Fruit fly (Drosophila melanogaster) whole organism, embryonic: ENCODE measurements around the gene Ser12.

Source experiments
- Ada2b ChIP-seq: fragments of 200-800 bp; sonication (Bioruptor generic); IDR thresholded peaks from 2 replicates; pipeline ENCODE4 v1.3.6; 2022; ENCODE audit warnings: missing biosample characterization, missing genetic modification characterization
- Atf-2 ChIP-seq: fragments of 200-800 bp; sonication (Bioruptor generic); optimal IDR thresholded peaks from 2 replicates; lab custom pipeline; 2016; ENCODE audit warnings: missing biosample characterization, missing genetic modification characterization
- CG10209 ChIP-seq: fragments of 200-800 bp; sonication (Bioruptor generic); optimal IDR thresholded peaks from 3 replicates; lab custom pipeline; 2017; ENCODE audit warnings: missing biosample characterization, mild to moderate bottlenecking, missing genetic modification characterization, missing genetic modification reagents
- CG10321 ChIP-seq: fragments of 200-800 bp; sonication (Bioruptor generic); IDR thresholded peaks from 2 replicates; pipeline ENCODE4 v1.3.6; 2022; ENCODE audit warnings: missing biosample characterization, missing genetic modification characterization
- CG11085 ChIP-seq: fragments of 200-800 bp; sonication (Bioruptor generic); IDR thresholded peaks from 2 replicates; pipeline ENCODE4 v1.3.6; 2022; ENCODE audit warnings: missing biosample characterization, missing genetic modification characterization
- CG11093 ChIP-seq: fragments of 200-800 bp; sonication (Bioruptor generic); IDR thresholded peaks from 3 replicates; pipeline ENCODE4 v1.3.6; 2022; ENCODE audit warnings: missing biosample characterization, missing genetic modification characterization
- CG11247 ChIP-seq: fragments of 200-800 bp; sonication (Bioruptor generic); IDR thresholded peaks from 2 replicates; pipeline ENCODE4 v1.3.6; 2022; ENCODE audit warnings: missing biosample characterization, missing genetic modification characterization
- CG11696 ChIP-seq: fragments of 200-800 bp; sonication (Bioruptor generic); IDR thresholded peaks from 2 replicates; pipeline ENCODE4 v1.3.6; 2022; ENCODE audit warnings: missing biosample characterization, missing genetic modification characterization
- CG13424 ChIP-seq: fragments of 200-800 bp; sonication (Bioruptor generic); optimal IDR thresholded peaks from 2 replicates; lab custom pipeline; 2019; ENCODE audit warnings: missing biosample characterization, mild to moderate bottlenecking, missing genetic modification characterization, moderate library complexity
- CG13624 ChIP-seq: fragments of 200-800 bp; sonication (Bioruptor generic); optimal IDR thresholded peaks from 2 replicates; lab custom pipeline; 2016; ENCODE audit warnings: missing biosample characterization, missing genetic modification characterization
- CG13775 ChIP-seq: fragments of 200-800 bp; sonication (Bioruptor generic); optimal IDR thresholded peaks from 3 replicates; lab custom pipeline; 2017; ENCODE audit warnings: missing biosample characterization, mild to moderate bottlenecking, missing genetic modification characterization
- CG14860 ChIP-seq: fragments of 200-800 bp; sonication (Bioruptor generic); IDR thresholded peaks from 3 replicates; pipeline ENCODE4 v1.3.6; 2022; ENCODE audit warnings: missing biosample characterization, missing genetic modification characterization; ENCODE audit not compliant: partially characterized antibody
- CG14965 ChIP-seq: fragments of 200-800 bp; sonication (Bioruptor generic); optimal IDR thresholded peaks from 2 replicates; lab custom pipeline; 2016; ENCODE audit warnings: missing biosample characterization, missing genetic modification characterization, borderline replicate concordance
- CG15011 ChIP-seq: fragments of 200-800 bp; sonication (Bioruptor generic); optimal IDR thresholded peaks from 3 replicates; lab custom pipeline; 2018; ENCODE audit warnings: missing biosample characterization, mild to moderate bottlenecking, missing genetic modification characterization
- CG1529 ChIP-seq: fragments of 200-800 bp; sonication (Bioruptor generic); optimal IDR thresholded peaks from 3 replicates; lab custom pipeline; 2018; ENCODE audit warnings: missing biosample characterization, missing genetic modification characterization
- CG17328 ChIP-seq: fragments of 200-800 bp; sonication (Bioruptor generic); IDR thresholded peaks from 2 replicates; pipeline ENCODE4 v1.3.6; 2022; ENCODE audit warnings: missing biosample characterization, missing genetic modification characterization
- CG17612 ChIP-seq: fragments of 200-800 bp; sonication (Bioruptor generic); IDR thresholded peaks from 2 replicates; pipeline ENCODE4 v1.3.6; 2022; ENCODE audit warnings: missing biosample characterization, missing genetic modification characterization
- CG18599 ChIP-seq: fragments of 200-800 bp; sonication (Bioruptor generic); optimal IDR thresholded peaks from 3 replicates; lab custom pipeline; 2017; ENCODE audit warnings: missing biosample characterization, missing genetic modification characterization, mild to moderate bottlenecking, moderate library complexity, missing genetic modification reagents
- CG33557 ChIP-seq: fragments of 200-800 bp; sonication (Bioruptor generic); optimal IDR thresholded peaks from 2 replicates; lab custom pipeline; 2019; ENCODE audit warnings: missing biosample characterization, mild to moderate bottlenecking, missing genetic modification characterization, moderate library complexity
- CG34422 ChIP-seq: fragments of 200-800 bp; sonication (Bioruptor generic); IDR thresholded peaks from 3 replicates; pipeline ENCODE4 v1.3.6; 2022; ENCODE audit warnings: missing biosample characterization, missing genetic modification characterization
- CG4730 ChIP-seq: fragments of 200-800 bp; sonication (Bioruptor generic); IDR thresholded peaks from 2 replicates; pipeline ENCODE4 v1.3.6; 2022; ENCODE audit warnings: missing biosample characterization, missing genetic modification characterization
- CG6272 ChIP-seq: fragments of 200-800 bp; sonication (Bioruptor generic); IDR thresholded peaks from 2 replicates; pipeline ENCODE4 v1.3.6; 2022; ENCODE audit warnings: missing biosample characterization, missing genetic modification characterization
- CG6791 ChIP-seq: fragments of 200-800 bp; sonication (Bioruptor generic); IDR thresholded peaks from 3 replicates; pipeline ENCODE4 v1.3.6; 2022; ENCODE audit warnings: missing biosample characterization, missing genetic modification characterization; ENCODE audit not compliant: partially characterized antibody
- CG8089 ChIP-seq: fragments of 200-800 bp; sonication (Bioruptor generic); optimal IDR thresholded peaks from 3 replicates; lab custom pipeline; 2016; ENCODE audit warnings: missing biosample characterization, missing genetic modification characterization
- CG8359 ChIP-seq: fragments of 200-800 bp; sonication (Bioruptor generic); optimal IDR thresholded peaks from 2 replicates; lab custom pipeline; 2017; ENCODE audit warnings: missing biosample characterization, mild to moderate bottlenecking, missing genetic modification characterization, borderline replicate concordance
- CG9215 ChIP-seq: fragments of 200-800 bp; sonication (Bioruptor generic); IDR thresholded peaks from 2 replicates; pipeline ENCODE4 v1.3.6; 2022; ENCODE audit warnings: missing biosample characterization, missing genetic modification characterization
- CG9797 ChIP-seq: fragments of 200-800 bp; sonication (Bioruptor generic); optimal IDR thresholded peaks from 3 replicates; lab custom pipeline; 2018; ENCODE audit warnings: missing biosample characterization, mild to moderate bottlenecking, missing genetic modification characterization
- CTCF ChIP-seq: fragments of 200-800 bp; sonication (Bioruptor generic); optimal IDR thresholded peaks from 2 replicates; lab custom pipeline; 2017; ENCODE audit warnings: missing biosample characterization, mild to moderate bottlenecking, missing genetic modification characterization, moderate library complexity
- Camta ChIP-seq: fragments of 200-800 bp; sonication (Bioruptor generic); optimal IDR thresholded peaks from 2 replicates; lab custom pipeline; 2016; ENCODE audit warnings: missing biosample characterization, missing genetic modification characterization
- Dip2 ChIP-seq: fragments of 200-800 bp; sonication (Bioruptor generic); IDR thresholded peaks from 2 replicates; pipeline ENCODE4 v1.3.6; 2022; ENCODE audit warnings: missing biosample characterization, missing genetic modification characterization
- Drgx ChIP-seq: fragments of 200-800 bp; sonication (Bioruptor generic); IDR thresholded peaks from 2 replicates; pipeline ENCODE4 v1.3.6; 2022; ENCODE audit warnings: missing biosample characterization, missing genetic modification characterization
- Ets65A ChIP-seq: fragments of 200-800 bp; sonication (Bioruptor generic); peaks from one replicate; lab custom pipeline; 2016; ENCODE audit warnings: missing biosample characterization, missing genetic modification characterization
- H15 ChIP-seq: fragments of 200-800 bp; sonication (Bioruptor generic); IDR thresholded peaks from 3 replicates; pipeline ENCODE4 v1.3.6; 2022; ENCODE audit warnings: missing biosample characterization, missing genetic modification characterization
- HLH3B ChIP-seq: fragments of 200-800 bp; sonication (Bioruptor generic); IDR thresholded peaks from 2 replicates; pipeline ENCODE4 v1.3.6; 2022; ENCODE audit warnings: missing biosample characterization, missing genetic modification characterization
- HLH4C ChIP-seq: fragments of 200-800 bp; sonication (Bioruptor generic); IDR thresholded peaks from 3 replicates; pipeline ENCODE4 v1.3.6; 2022; ENCODE audit warnings: missing biosample characterization, missing genetic modification characterization; ENCODE audit not compliant: partially characterized antibody
- HLH54F ChIP-seq: fragments of 200-800 bp; sonication (Bioruptor generic); optimal IDR thresholded peaks from 3 replicates; lab custom pipeline; 2016; ENCODE audit warnings: missing biosample characterization, missing genetic modification characterization
- Jarid2 ChIP-seq: fragments of 200-800 bp; sonication (Bioruptor generic); optimal IDR thresholded peaks from 3 replicates; lab custom pipeline; 2017; ENCODE audit warnings: mild to moderate bottlenecking, missing biosample characterization, missing genetic modification reagents, missing genetic modification characterization
- Mrtf ChIP-seq: fragments of 200-800 bp; sonication (Bioruptor generic); IDR thresholded peaks from 3 replicates; pipeline ENCODE4 v1.3.6; 2022; ENCODE audit warnings: missing biosample characterization, missing genetic modification characterization
- Oli ChIP-seq: fragments of 200-800 bp; sonication (Bioruptor generic); optimal IDR thresholded peaks from 2 replicates; lab custom pipeline; 2018; ENCODE audit warnings: missing biosample characterization, mild to moderate bottlenecking, missing genetic modification characterization, moderate library complexity
- bab2 ChIP-seq: fragments of 200-800 bp; sonication (Bioruptor generic); optimal IDR thresholded peaks from 2 replicates; lab custom pipeline; 2016; ENCODE audit warnings: missing biosample characterization, missing genetic modification characterization
- croc ChIP-seq: fragments of 200-800 bp; sonication (Bioruptor generic); conservative IDR thresholded peaks from 3 replicates; pipeline ENCODE4 v1.3.6; 2022; ENCODE audit warnings: missing biosample characterization, missing genetic modification characterization
- eve ChIP-seq, 2 experiments: fragments of >200 bp; optimal IDR thresholded peaks; 2 replicates each; lab custom pipeline; 2017; ENCODE audit warnings: missing biosample characterization in 2 of 2, missing genetic modification characterization in 2 of 2
- gro ChIP-seq: fragments of 200-800 bp; sonication (Bioruptor generic); optimal IDR thresholded peaks from 2 replicates; lab custom pipeline; 2016; ENCODE audit warnings: missing biosample characterization, missing genetic modification characterization
- hbn ChIP-seq: fragments of 200-800 bp; sonication (Bioruptor generic); IDR thresholded peaks from 2 replicates; pipeline ENCODE4 v1.3.6; 2022; ENCODE audit warnings: missing biosample characterization, missing genetic modification characterization; ENCODE audit not compliant: partially characterized antibody
- her ChIP-seq: fragments of 200-800 bp; sonication (Bioruptor generic); optimal IDR thresholded peaks from 2 replicates; lab custom pipeline; 2016; ENCODE audit warnings: missing biosample characterization, missing genetic modification characterization
- pnt ChIP-seq: fragments of 200-800 bp; sonication (Bioruptor generic); optimal IDR thresholded peaks from 3 replicates; lab custom pipeline; 2016; ENCODE audit warnings: missing biosample characterization, missing genetic modification characterization
- repo ChIP-seq: fragments of 200-800 bp; sonication (Bioruptor generic); optimal IDR thresholded peaks from 2 replicates; lab custom pipeline; 2016; ENCODE audit warnings: missing biosample characterization, missing genetic modification characterization
- ro ChIP-seq: fragments of 200-800 bp; sonication (Bioruptor generic); IDR thresholded peaks from 2 replicates; pipeline ENCODE4 v1.3.6; 2022; ENCODE audit warnings: missing biosample characterization, missing genetic modification characterization
- sens ChIP-seq: fragments of 200-800 bp; sonication (Bioruptor generic); peaks from one replicate; lab custom pipeline; 2016; ENCODE audit warnings: missing biosample characterization, missing genetic modification characterization
- stwl ChIP-seq: fragments of 200-800 bp; sonication (Bioruptor generic); optimal IDR thresholded peaks from 3 replicates; lab custom pipeline; 2018; ENCODE audit warnings: missing biosample characterization, mild to moderate bottlenecking, missing genetic modification characterization, moderate library complexity
- tgo ChIP-seq: fragments of 200-800 bp; sonication (Bioruptor generic); IDR thresholded peaks from 3 replicates; pipeline ENCODE4 v1.3.6; 2022; ENCODE audit warnings: missing biosample characterization, missing genetic modification characterization

Gene Ser12

DNA sequence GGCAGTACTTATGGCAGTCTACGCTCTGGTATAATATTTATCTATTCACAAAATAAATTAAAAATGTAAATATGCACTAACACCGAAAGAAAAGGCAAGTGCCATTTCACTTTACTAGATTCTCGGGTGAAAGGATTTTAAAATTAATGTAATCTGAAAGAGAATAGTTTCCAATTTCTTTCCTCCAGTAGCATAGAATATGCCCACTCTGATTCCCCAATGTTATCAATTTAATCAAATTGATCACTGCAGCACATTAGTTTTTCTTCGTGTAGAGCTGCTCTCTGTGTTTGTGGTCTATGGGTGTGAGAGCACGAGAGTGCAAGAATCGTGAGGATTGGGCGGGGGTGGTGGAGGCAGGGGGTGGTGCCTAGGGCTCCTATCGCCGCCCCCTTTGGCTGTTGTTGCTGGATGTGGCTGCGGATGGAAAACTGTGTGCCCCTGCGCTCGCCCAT lies 49.9 kb downstream of the Ser12 start (continued):
- TF ChIP-seq CG14965 = peak; percentile 11
- TF ChIP-seq CG6272 (GFP tag; lab: Robert Waterston, UW) = peak; percentile 65
- peak; percentile 65 for TF ChIP-seq CG18599 (GFP tag; lab: Kevin White, UChicago)
- TF ChIP-seq Dip2 = no peak
- peak; percentile 63 for TF ChIP-seq bab2
- peak; percentile 33; the same call in 1 of the 2 replicates for TF ChIP-seq CG4730 (GFP tag; lab: Robert Waterston, UW)
- peak in 1 of 2 experiments; percentile 92 for TF ChIP-seq eve (GFP tag; optimal IDR thresholded peaks at IDR 0.05; lab: Kevin White, UChicago)
- TF ChIP-seq Jarid2 (GFP tag; lab: Kevin White, UChicago) = peak; percentile 65
- peak; percentile 70 for TF ChIP-seq CG8089 (GFP tag; lab: Kevin White, UChicago)
- peak; percentile 58; the same call in 1 of the 3 replicates for TF ChIP-seq CG11093
- no peak for TF ChIP-seq hbn (GFP tag; lab: Robert Waterston, UW)
- TF ChIP-seq CG33557 (GFP tag; lab: Kevin White, UChicago) = peak; percentile 96
- peak; percentile 81 for TF ChIP-seq CG13775 (GFP tag; lab: Kevin White, UChicago)
- peak; percentile 28; the same call in 1 of the 2 replicates for TF ChIP-seq CG9215 (GFP tag; lab: Robert Waterston, UW)
- peak; percentile 91 for TF ChIP-seq CG1529
- peak; percentile 61; the same call in 2 of the 3 replicates for TF ChIP-seq tgo (GFP tag; lab: Robert Waterston, UW)
- TF ChIP-seq repo (GFP tag; lab: Kevin White, UChicago) = peak; percentile 50
- peak; percentile 38 for TF ChIP-seq CTCF (GFP tag; lab: Kevin White, UChicago)
- peak; percentile 80; the same call in 2 of the 3 replicates for TF ChIP-seq CG34422 (GFP tag; lab: Robert Waterston, UW)
- no peak for TF ChIP-seq CG6791
- no peak for TF ChIP-seq gro (GFP tag; lab: Kevin White, UChicago)
- peak; percentile 79 for TF ChIP-seq pnt (GFP tag; lab: Kevin White, UChicago)
- TF ChIP-seq Ada2b (GFP tag; lab: Robert Waterston, UW) = peak; percentile 52
- TF ChIP-seq CG10321 (GFP tag; lab: Robert Waterston, UW) = 0 out of 2 replicates have a peak, but pooled peaks have one; percentile 7
- peak; percentile 79 for TF ChIP-seq croc (GFP tag; lab: Robert Waterston, UW)
- no peak for TF ChIP-seq CG11085
- no peak for TF ChIP-seq CG13624 (GFP tag; lab: Kevin White, UChicago)
- TF ChIP-seq HLH4C (GFP tag; lab: Robert Waterston, UW) = no peak
- TF ChIP-seq CG10209 (GFP tag; lab: Kevin White, UChicago) = peak; percentile 84
- TF ChIP-seq CG11696 (GFP tag; lab: Robert Waterston, UW) = 0 out of 2 replicates have a peak, but pooled peaks have one; percentile 21
- peak; percentile 88 for TF ChIP-seq Drgx (GFP tag; lab: Robert Waterston, UW)
- TF ChIP-seq stwl = peak; percentile 10
- peak; percentile 84 for TF ChIP-seq CG17328 (GFP tag; lab: Robert Waterston, UW)
- peak; percentile 94 for TF ChIP-seq Ets65A (GFP tag; lab: Kevin White, UChicago)
- TF ChIP-seq HLH3B (GFP tag; lab: Robert Waterston, UW) = peak; percentile 71
- peak; percentile 32; the same call in 2 of the 3 replicates for TF ChIP-seq H15 (GFP tag; lab: Robert Waterston, UW)
- TF ChIP-seq Oli (tag; lab: Kevin White, UChicago) = peak; percentile 88
- TF ChIP-seq sens (GFP tag; lab: Kevin White, UChicago) = peak; percentile 98
- peak; percentile 87 for TF ChIP-seq CG13424 (tag; lab: Kevin White, UChicago)
- TF ChIP-seq CG8359 = peak; percentile 87
- TF ChIP-seq her (GFP tag; lab: Kevin White, UChicago) = no peak
- no peak for TF ChIP-seq CG17612
- TF ChIP-seq CG15011 (GFP tag; lab: Kevin White, UChicago) = peak; percentile 63
- TF ChIP-seq HLH54F (GFP tag; lab: Kevin White, UChicago) = peak; percentile 33
- TF ChIP-seq Camta (GFP tag; lab: Kevin White, UChicago) = peak; percentile 75
- no peak for TF ChIP-seq ro (GFP tag; lab: Robert Waterston, UW)
- peak; percentile 8 for TF ChIP-seq CG9797 (GFP tag; lab: Kevin White, UChicago)
- TF ChIP-seq CG14860 = no peak; the same call in 2 of the 3 replicates
- TF ChIP-seq CG11247 (GFP tag; lab: Robert Waterston, UW) = peak; percentile 48
- peak; percentile 48; the same call in 2 of the 3 replicates for TF ChIP-seq Mrtf
- TF ChIP-seq Atf-2 (GFP tag; lab: Kevin White, UChicago) = peak; percentile 64
